Worm (Caenorhabditis elegans) whole organism, L1 larva: ENCODE measurements around the gene R02D5.7.

Experiments
- egl-27 ChIP-seq, 2 experiments: fragments of 150-350 bp in 1 of 2; sonication (generic microtip); optimal IDR thresholded peaks; 3 replicates each; lab custom pipeline; 2017 to 2018; ENCODE audit warnings: missing biosample characterization in 2 of 2, missing genetic modification characterization in 2 of 2, missing genetic modification reagents in 2 of 2
- elt-3 ChIP-seq, 6 experiments: fragments of 150-350 bp in 1 of 6; sonication (generic microtip); optimal IDR thresholded peaks; 2 replicates each; lab custom pipeline; 2017 to 2018; ENCODE audit warnings: missing biosample characterization in 6 of 6, missing genetic modification characterization in 6 of 6, inconsistent platforms in 1 of 6
- fkh-10 ChIP-seq: sonication (generic microtip); optimal IDR thresholded peaks from 2 replicates; lab custom pipeline; 2017; ENCODE audit warnings: missing biosample characterization, missing genetic modification reagents, missing genetic modification characterization
- jun-1 ChIP-seq: fragments of 150-350 bp; optimal IDR thresholded peaks from 2 replicates; lab custom pipeline; 2014; ENCODE audit warnings: missing biosample characterization, missing genetic modification reagents, missing genetic modification characterization
- nhr-12 ChIP-seq: sonication (generic microtip); optimal IDR thresholded peaks from 2 replicates; lab custom pipeline; 2017; ENCODE audit warnings: missing biosample characterization, missing genetic modification characterization
- pax-3 ChIP-seq: fragments of 200-800 bp; sonication (Bioruptor generic); optimal IDR thresholded peaks from 2 replicates; lab custom pipeline; 2018; ENCODE audit warnings: mild to moderate bottlenecking, missing genetic modification characterization, moderate library complexity, missing compliant biosample characterization

DNA sequence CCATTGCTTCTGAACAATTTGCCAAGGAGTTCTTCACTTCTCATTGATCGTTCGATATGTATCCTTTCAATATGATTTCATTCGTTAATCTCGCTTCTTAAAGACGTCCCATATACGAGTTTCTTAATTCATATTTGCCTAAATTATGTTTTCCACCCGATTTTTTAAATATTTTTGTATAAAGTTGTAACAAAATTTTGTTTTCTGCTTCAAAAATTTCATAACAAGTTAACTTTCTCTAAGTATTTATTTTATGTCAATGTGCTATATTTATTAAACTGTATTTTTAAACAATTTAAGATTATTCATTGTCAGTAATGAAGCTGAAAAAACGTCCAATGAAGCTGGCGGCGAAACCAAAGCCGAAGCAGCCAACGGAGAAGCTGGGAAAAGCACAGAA is 31.9 kb downstream of the R02D5.7 start, which contains the start of gene F23B12.7:
- TF ChIP-seq elt-3 (tag; optimal IDR thresholded peaks at IDR 0.05; lab: Kevin White, UChicago), result no peak
- TF ChIP-seq pax-3 (tag; lab: Kevin White, UChicago), result no peak
- TF ChIP-seq egl-27 (tag; optimal IDR thresholded peaks at IDR 0.05; lab: Kevin White, UChicago), result no peak
- no peak for TF ChIP-seq jun-1 (tag; lab: Kevin White, UChicago)
- TF ChIP-seq fkh-10 (GFP tag; lab: Kevin White, UChicago), result no peak
- no peak for TF ChIP-seq nhr-12 (tag; lab: Kevin White, UChicago)
